7 worm cellular contexts compared by ENCODE assay signal in the genomic region with DNA sequence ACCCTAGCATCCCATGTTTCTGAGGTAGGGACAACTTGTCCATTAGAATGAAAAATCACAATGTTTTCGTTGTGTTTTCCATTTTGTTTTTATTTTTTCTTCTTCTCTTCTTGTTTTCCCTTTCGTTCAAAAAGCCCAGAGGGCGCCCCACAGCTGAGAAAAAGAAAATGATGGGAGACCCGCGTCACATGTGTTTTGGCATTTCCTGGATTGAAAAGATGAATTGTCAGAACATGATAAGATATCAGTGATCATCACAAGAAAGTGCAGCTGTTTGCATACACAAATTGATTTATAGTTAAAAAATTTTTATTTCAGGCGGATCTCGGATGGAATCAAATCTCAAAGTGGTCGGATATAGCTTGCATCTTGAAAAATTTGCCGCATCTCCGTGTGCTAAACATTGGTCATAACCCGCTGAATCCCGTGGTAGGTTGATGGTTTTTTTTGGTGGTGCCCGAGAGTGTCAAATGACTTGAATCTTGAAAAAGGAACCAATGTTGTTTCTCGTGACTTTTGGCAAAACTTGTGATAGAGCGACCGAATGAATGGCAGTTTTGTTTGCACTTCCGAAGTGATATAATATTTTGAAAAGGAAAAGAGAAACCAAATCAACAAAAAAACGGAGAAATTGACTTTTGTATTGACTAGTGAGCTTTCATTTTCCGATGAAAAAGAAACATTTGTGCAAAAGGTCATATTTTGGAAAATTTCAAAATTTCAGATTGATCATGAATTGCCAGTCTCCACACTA.
TF ChIP-seq lines count a peak whose summit lies in the region.

No protein-coding gene starts in this region.

TF ChIP-seq in whole organism, L1 larva, 84 proteins besides CTCF, POLR2A, EP300 and RAD21 (continues in another document):
- TF ChIP-seq snu-23 (GFP tag; optimal IDR thresholded peaks at IDR 0.05; lab: Kevin White, UChicago) (peak; percentile 16), ceh-90 (tag; optimal IDR thresholded peaks at IDR 0.05; lab: Kevin White, UChicago) (no peak), lin-35 (GFP tag; optimal IDR thresholded peaks at IDR 0.05; lab: Kevin White, UChicago) (peak in 1 of 2 experiments; percentile 64), mep-1 (tag; optimal IDR thresholded peaks at IDR 0.05; lab: Kevin White, UChicago) (peak; percentile 3), nhr-71 (tag; optimal IDR thresholded peaks at IDR 0.05; lab: Kevin White, UChicago) (peak; percentile 71), nhr-85 (tag; lab: Kevin White, UChicago) (peak; percentile 38), blmp-1 (tag; optimal IDR thresholded peaks at IDR 0.05; lab: Kevin White, UChicago) (peak; percentile 89), nhr-77 (tag; optimal IDR thresholded peaks at IDR 0.05; lab: Kevin White, UChicago) (no peak), C34B4.2 (tag; optimal IDR thresholded peaks at IDR 0.05; lab: Kevin White, UChicago) (no peak), xbp-1 (tag; optimal IDR thresholded peaks at IDR 0.05; lab: Kevin White, UChicago) (peak; percentile 2), lin-39 (tag; optimal IDR thresholded peaks at IDR 0.05; lab: Kevin White, UChicago) (peak; percentile 35), elt-2 (tag; optimal IDR thresholded peaks at IDR 0.05; lab: Kevin White, UChicago) (peak; percentile 26)

TF ChIP-seq in whole organism, L2 larva, 48 proteins besides CTCF, POLR2A, EP300 and RAD21:
- TF ChIP-seq lsy-2 (tag; optimal IDR thresholded peaks at IDR 0.05; lab: Kevin White, UChicago) (peak in 1 of 2 experiments; percentile 5), nhr-129 (tag; optimal IDR thresholded peaks at IDR 0.05; lab: Kevin White, UChicago) (peak; percentile 53), ztf-1 (GFP tag; conservative IDR thresholded peaks at IDR 0.05; lab: Robert Waterston, UW) (no peak), snpc-4 (tag; optimal IDR thresholded peaks at IDR 0.05; lab: Kevin White, UChicago) (no peak), nhr-21 (tag; optimal IDR thresholded peaks at IDR 0.05; lab: Kevin White, UChicago) (no peak), sma-9 (GFP tag; optimal IDR thresholded peaks at IDR 0.05; lab: Kevin White, UChicago) (peak; percentile 35), sma-9 (tag; optimal IDR thresholded peaks at IDR 0.05; lab: Kevin White, UChicago) (no peak), lin-11 (tag; optimal IDR thresholded peaks at IDR 0.05; lab: Kevin White, UChicago) (no peak), nhr-77 (tag; optimal IDR thresholded peaks at IDR 0.05; lab: Kevin White, UChicago) (no peak), lin-39 (tag; optimal IDR thresholded peaks at IDR 0.05; lab: Kevin White, UChicago) (no peak), elt-1 (tag; optimal IDR thresholded peaks at IDR 0.05; lab: Kevin White, UChicago) (no peak), ceh-82 (tag; optimal IDR thresholded peaks at IDR 0.05; lab: Kevin White, UChicago) (no peak)
TF ChIP-seq in whole organism, L2 larva: peak in this region for 3.

TF ChIP-seq in whole organism, L3 larva, 47 proteins besides CTCF, POLR2A, EP300 and RAD21:
- TF ChIP-seq pha-4 (tag; optimal IDR thresholded peaks at IDR 0.05; lab: Kevin White, UChicago) (peak; percentile 57), fos-1 (tag; optimal IDR thresholded peaks at IDR 0.05; lab: Kevin White, UChicago) (no peak), lsy-12 (tag; optimal IDR thresholded peaks at IDR 0.05; lab: Kevin White, UChicago) (no peak), ZK546.5 (tag; optimal IDR thresholded peaks at IDR 0.05; lab: Kevin White, UChicago) (no peak)
TF ChIP-seq in whole organism, L3 larva: peak in this region for 1.

TF ChIP-seq in whole organism, L4 larva, 104 proteins besides CTCF, POLR2A, EP300 and RAD21:
- TF ChIP-seq hif-1 (tag; optimal IDR thresholded peaks at IDR 0.05; lab: Kevin White, UChicago) (no peak), hlh-30 (tag; optimal IDR thresholded peaks at IDR 0.05; lab: Kevin White, UChicago; ENCODE audit: insufficient read depth) (peak; percentile 84), unc-62 (GFP tag; optimal IDR thresholded peaks at IDR 0.05 in 1 of 2; lab: Kevin White, UChicago) (peak in 1 of 2 experiments; percentile 59), unc-62 (tag; optimal IDR thresholded peaks at IDR 0.05; lab: Kevin White, UChicago) (no peak), nhr-28 (tag; optimal IDR thresholded peaks at IDR 0.05; lab: Kevin White, UChicago) (peak; percentile 26), madf-9 (GFP tag; conservative IDR thresholded peaks at IDR 0.05; lab: Robert Waterston, UW) (no peak), daf-16 (GFP tag; optimal IDR thresholded peaks at IDR 0.05; lab: Kevin White, UChicago) (peak in 1 of 2 experiments; percentile 71), daf-16 (tag; optimal IDR thresholded peaks at IDR 0.05; lab: Kevin White, UChicago) (no peak), hlh-11 (tag; optimal IDR thresholded peaks at IDR 0.05; lab: Kevin White, UChicago) (peak; percentile 46), F26F4.8 (GFP tag; conservative IDR thresholded peaks at IDR 0.05; lab: Robert Waterston, UW) (no peak), gei-8 (GFP tag; optimal IDR thresholded peaks at IDR 0.05; lab: Kevin White, UChicago) (no peak)

TF ChIP-seq in whole organism, late embryonic, 69 proteins besides CTCF, POLR2A, EP300 and RAD21:
- no peak for TF ChIP-seq gmeb-2 (tag; optimal IDR thresholded peaks at IDR 0.05; lab: Kevin White, UChicago)
- no peak for TF ChIP-seq sox-4 (tag; optimal IDR thresholded peaks at IDR 0.05; lab: Kevin White, UChicago)
- TF ChIP-seq sdc-2 (tag; optimal IDR thresholded peaks at IDR 0.05; lab: Kevin White, UChicago), result no peak
- TF ChIP-seq ceh-24 (tag; optimal IDR thresholded peaks at IDR 0.05; lab: Kevin White, UChicago), result no peak
- no peak for TF ChIP-seq T23F11.4 (GFP tag; optimal IDR thresholded peaks at IDR 0.05; lab: Kevin White, UChicago)
- no peak for TF ChIP-seq C08G9.2 (tag; optimal IDR thresholded peaks at IDR 0.05; lab: Kevin White, UChicago)
- peak; percentile 17 for TF ChIP-seq hlh-30 (tag; optimal IDR thresholded peaks at IDR 0.05; lab: Kevin White, UChicago; ENCODE audit: insufficient read depth)
- no peak for TF ChIP-seq dmd-4 (tag; optimal IDR thresholded peaks at IDR 0.05; lab: Kevin White, UChicago; ENCODE audit: borderline replicate concordance)
- no peak for TF ChIP-seq fkh-6 (tag; optimal IDR thresholded peaks at IDR 0.05; lab: Kevin White, UChicago)
- TF ChIP-seq F13H6.1 (tag; optimal IDR thresholded peaks at IDR 0.05; lab: Kevin White, UChicago), result no peak
- no peak for TF ChIP-seq ceh-31 (tag; optimal IDR thresholded peaks at IDR 0.05; lab: Kevin White, UChicago)
- peak; percentile 53 for TF ChIP-seq ceh-18 (tag; optimal IDR thresholded peaks at IDR 0.05; lab: Kevin White, UChicago)
- TF ChIP-seq pros-1 (tag; optimal IDR thresholded peaks at IDR 0.05; lab: Kevin White, UChicago), result no peak

TF ChIP-seq in whole organism, mixed stage, embryonic, 35 proteins besides CTCF, POLR2A, EP300 and RAD21:
- TF ChIP-seq nhr-76 (tag; optimal IDR thresholded peaks at IDR 0.05; lab: Kevin White, UChicago), result no peak
- TF ChIP-seq nhr-12 (tag; optimal IDR thresholded peaks at IDR 0.05; lab: Kevin White, UChicago), result no peak
- TF ChIP-seq mab-5 (tag; optimal IDR thresholded peaks at IDR 0.05; lab: Kevin White, UChicago), result peak; percentile 72
- TF ChIP-seq hlh-1 (tag; optimal IDR thresholded peaks at IDR 0.05; lab: Kevin White, UChicago), result peak; percentile 64
- no peak for TF ChIP-seq ceh-43 (GFP tag; optimal IDR thresholded peaks at IDR 0.05; lab: Kevin White, UChicago)
- no peak for TF ChIP-seq bed-3 (GFP tag; optimal IDR thresholded peaks at IDR 0.05; lab: Kevin White, UChicago)
- TF ChIP-seq nhr-237 (tag; optimal IDR thresholded peaks at IDR 0.05; lab: Kevin White, UChicago), result no peak
- TF ChIP-seq unc-62 (GFP tag; optimal IDR thresholded peaks at IDR 0.05; lab: Kevin White, UChicago), result peak; percentile 75
- TF ChIP-seq flh-1 (GFP tag; optimal IDR thresholded peaks at IDR 0.05; lab: Kevin White, UChicago), result no peak
- no peak for TF ChIP-seq elt-1 (tag; optimal IDR thresholded peaks at IDR 0.05; lab: Kevin White, UChicago; ENCODE audit: borderline replicate concordance, insufficient read depth)
- TF ChIP-seq nhr-28 (tag; optimal IDR thresholded peaks at IDR 0.05; lab: Kevin White, UChicago), result no peak

TF ChIP-seq in whole organism, young adult, 124 proteins besides CTCF, POLR2A, EP300 and RAD21:
- no peak for TF ChIP-seq F23B12.7 (tag; optimal IDR thresholded peaks at IDR 0.05; lab: Kevin White, UChicago; ENCODE audit: insufficient read depth)
- peak; percentile 21 for TF ChIP-seq attf-5 (GFP tag; optimal IDR thresholded peaks at IDR 0.05; lab: Kevin White, UChicago)
- TF ChIP-seq lin-40 (tag; optimal IDR thresholded peaks at IDR 0.05; lab: Kevin White, UChicago), result no peak
- no peak for TF ChIP-seq ceh-58 (GFP tag; IDR thresholded peaks at IDR 0.05; lab: Robert Waterston, UW)
- no peak for TF ChIP-seq madf-3 (GFP tag; IDR thresholded peaks at IDR 0.05; lab: Robert Waterston, UW)
- TF ChIP-seq nhr-90 (tag; optimal IDR thresholded peaks at IDR 0.05; lab: Kevin White, UChicago), result no peak
- TF ChIP-seq let-526 (GFP tag; IDR thresholded peaks at IDR 0.05; lab: Robert Waterston, UW), result 0 out of 2 replicates have a peak, but pooled peaks have one; percentile 29
- no peak for TF ChIP-seq zfh-2 (GFP tag; conservative IDR thresholded peaks at IDR 0.05; lab: Robert Waterston, UW)
- 0 out of 2 replicates have a peak, but pooled peaks have one; percentile 4 for TF ChIP-seq dox-1 (GFP tag; IDR thresholded peaks at IDR 0.05; lab: Robert Waterston, UW)
- peak; percentile 17 for TF ChIP-seq pha-4 (tag; optimal IDR thresholded peaks at IDR 0.05; lab: Kevin White, UChicago)
- no peak for TF ChIP-seq cebp-1 (GFP tag; IDR thresholded peaks at IDR 0.05; lab: Robert Waterston, UW)
- peak; percentile 47 for TF ChIP-seq cebp-1 (tag; optimal IDR thresholded peaks at IDR 0.05; lab: Kevin White, UChicago)
- 0 out of 2 replicates have a peak, but pooled peaks have one; percentile 36 for TF ChIP-seq K11D2.4 (GFP tag; IDR thresholded peaks at IDR 0.05; lab: Robert Waterston, UW)
- no peak for TF ChIP-seq nhr-179 (tag; optimal IDR thresholded peaks at IDR 0.05; lab: Kevin White, UChicago)
